Worm (Caenorhabditis elegans) whole organism, L2 larva: ENCODE data around the gene C03C10.7.

Experiments used
- Y55F3AM.14 ChIP-seq: fragments of 200-800 bp; sonication (Bioruptor generic); optimal IDR thresholded peaks from 2 replicates; lab custom pipeline; 2018; ENCODE audit warnings: mild to moderate bottlenecking, missing genetic modification characterization, missing compliant biosample characterization
- ama-1 ChIP-seq: fragments of 150-350 bp; optimal IDR thresholded peaks from 2 replicates; lab custom pipeline; 2018; ENCODE audit warnings: inconsistent platforms
- dmd-4 ChIP-seq: sonication (generic microtip); optimal IDR thresholded peaks from 2 replicates; lab custom pipeline; 2017; ENCODE audit warnings: missing biosample characterization, missing genetic modification characterization
- lin-39 ChIP-seq: fragments of 150-350 bp; optimal IDR thresholded peaks from 2 replicates; lab custom pipeline; 2014; ENCODE audit warnings: missing biosample characterization, missing genetic modification reagents, missing genetic modification characterization
- nhr-11 ChIP-seq: fragments of 150-350 bp; optimal IDR thresholded peaks from 2 replicates; lab custom pipeline; 2014; ENCODE audit warnings: missing biosample characterization, missing genetic modification characterization
- nhr-21 ChIP-seq: fragments of 150-350 bp; optimal IDR thresholded peaks from 2 replicates; lab custom pipeline; 2014; ENCODE audit warnings: missing biosample characterization, missing genetic modification characterization
- unc-39 ChIP-seq: fragments of 150-350 bp; optimal IDR thresholded peaks from 2 replicates; lab custom pipeline; 2014; ENCODE audit warnings: missing biosample characterization, missing genetic modification characterization
- unc-62 ChIP-seq: fragments of 150-350 bp; optimal IDR thresholded peaks from 2 replicates; lab custom pipeline; 2014; ENCODE audit warnings: missing biosample characterization, missing genetic modification reagents, missing genetic modification characterization
- zag-1 ChIP-seq: fragments of 150-350 bp; optimal IDR thresholded peaks from 2 replicates; lab custom pipeline; 2014; ENCODE audit warnings: missing biosample characterization, missing genetic modification characterization

ce11 chrIII:4113594-4113993, 17.7 kb downstream of the C03C10.7 start:
- no peak for TF ChIP-seq zag-1 (tag; lab: Kevin White, UChicago)
- TF ChIP-seq unc-62 = no peak
- TF ChIP-seq nhr-11 = no peak
- TF ChIP-seq Y55F3AM.14 (GFP tag; lab: Kevin White, UChicago) = no peak
- TF ChIP-seq unc-39 = no peak
- no peak for TF ChIP-seq nhr-21 (tag; lab: Kevin White, UChicago)
- TF ChIP-seq lin-39 (tag; lab: Kevin White, UChicago) = no peak
- TF ChIP-seq ama-1 (lab: Kevin White, UChicago) = no peak
- TF ChIP-seq dmd-4 (tag; lab: Kevin White, UChicago) = no peak
